Fruit fly (Drosophila melanogaster): ENCODE data around the gene Ugt302C1.

Gene Ugt302C1

dm6 chr3R:11156858-11157257 lies at the start of gene Ugt302C1 (continued):
- no peak for TF ChIP-seq CG16815 (GFP tag; optimal IDR thresholded peaks at IDR 0.05)
- no peak for TF ChIP-seq wor (GFP tag; IDR thresholded peaks at IDR 0.05)
- no peak for TF ChIP-seq CG13424 (tag; optimal IDR thresholded peaks at IDR 0.05)
- no peak for TF ChIP-seq tgo (GFP tag; IDR thresholded peaks at IDR 0.05)
- peak; percentile 33; the same call in 1 of the 2 replicates for TF ChIP-seq ham (GFP tag; IDR thresholded peaks at IDR 0.05)
- no peak for TF ChIP-seq CG2875 (GFP tag; optimal IDR thresholded peaks at IDR 0.05)
- TF ChIP-seq Fer2 (tag; optimal IDR thresholded peaks at IDR 0.05): no peak
- no peak for TF ChIP-seq CG17612 (GFP tag; IDR thresholded peaks at IDR 0.05)
- no peak for TF ChIP-seq ranshi (GFP tag; IDR thresholded peaks at IDR 0.05)
- TF ChIP-seq Trl (optimal IDR thresholded peaks at IDR 0.05): peak; percentile 84 to 98
- peak; percentile 3 for TF ChIP-seq Trl (GFP tag; optimal IDR thresholded peaks at IDR 0.05)
- TF ChIP-seq CG10366 (GFP tag; IDR thresholded peaks at IDR 0.05): no peak
- no peak for TF ChIP-seq peb (GFP tag; IDR thresholded peaks at IDR 0.05)
- TF ChIP-seq CG3065 (GFP tag; optimal IDR thresholded peaks at IDR 0.05): no peak
- TF ChIP-seq CG3726 (GFP tag; IDR thresholded peaks at IDR 0.05): no peak
- no peak for TF ChIP-seq Ets65A (GFP tag)
- TF ChIP-seq CG11560 (tag; IDR thresholded peaks at IDR 0.05): no peak
- no peak for TF ChIP-seq CG1529 (GFP tag; optimal IDR thresholded peaks at IDR 0.05)
- no peak for TF ChIP-seq so (GFP tag; IDR thresholded peaks at IDR 0.05)
- no peak for TF ChIP-seq crp (GFP tag; optimal IDR thresholded peaks at IDR 0.05)
- no peak for TF ChIP-seq onecut (GFP tag; IDR thresholded peaks at IDR 0.05)
- TF ChIP-seq CG17361 (GFP tag; IDR thresholded peaks at IDR 0.05): no peak
- no peak for TF ChIP-seq CG17802 (tag; optimal IDR thresholded peaks at IDR 0.05)
- no peak for TF ChIP-seq CG8924 (tag; optimal IDR thresholded peaks at IDR 0.05)
- TF ChIP-seq pan (optimal IDR thresholded peaks at IDR 0.05): no peak
- TF ChIP-seq pan (GFP tag; optimal IDR thresholded peaks at IDR 0.05 in 1 of 2, IDR thresholded peaks at IDR 0.05 in 1 of 2): no peak
- TF ChIP-seq gcm2 (GFP tag; optimal IDR thresholded peaks at IDR 0.05): no peak
- TF ChIP-seq vnd (GFP tag; IDR thresholded peaks at IDR 0.05; ENCODE audit: partially characterized antibody): no peak
- no peak for TF ChIP-seq mam (GFP tag; optimal IDR thresholded peaks at IDR 0.05)
- TF ChIP-seq dmrt99B (tag; optimal IDR thresholded peaks at IDR 0.05): no peak
- no peak for TF ChIP-seq stc (GFP tag; IDR thresholded peaks at IDR 0.05)
- TF ChIP-seq Dip3 (GFP tag; optimal IDR thresholded peaks at IDR 0.05): no peak
- no peak for TF ChIP-seq CG4404 (GFP tag; IDR thresholded peaks at IDR 0.05)
- no peak for TF ChIP-seq CG18476 (GFP tag; optimal IDR thresholded peaks at IDR 0.05)
- TF ChIP-seq h (optimal IDR thresholded peaks at IDR 0.05): no peak
- no peak for TF ChIP-seq CG31441 (GFP tag; IDR thresholded peaks at IDR 0.05)
- TF ChIP-seq run (tag; optimal IDR thresholded peaks at IDR 0.05): no peak
- TF ChIP-seq CG3838 (GFP tag; optimal IDR thresholded peaks at IDR 0.05): no peak
- no peak for TF ChIP-seq CG33213 (GFP tag; optimal IDR thresholded peaks at IDR 0.05)
- TF ChIP-seq az2 (GFP tag; optimal IDR thresholded peaks at IDR 0.05): no peak
- no peak for TF ChIP-seq Abd-B (GFP tag; optimal IDR thresholded peaks at IDR 0.05)
- no peak for TF ChIP-seq Taf1 (GFP tag; IDR thresholded peaks at IDR 0.05)
- TF ChIP-seq CG1603 (tag; optimal IDR thresholded peaks at IDR 0.05): no peak
- no peak for TF ChIP-seq CG31365 (tag; optimal IDR thresholded peaks at IDR 0.05)
- no peak for TF ChIP-seq CG14710 (tag; optimal IDR thresholded peaks at IDR 0.05)
- TF ChIP-seq CG7963 (GFP tag; IDR thresholded peaks at IDR 0.05; ENCODE audit: partially characterized antibody): no peak
- no peak for TF ChIP-seq CG4820 (GFP tag; optimal IDR thresholded peaks at IDR 0.05)
- TF ChIP-seq Hmr (GFP tag; optimal IDR thresholded peaks at IDR 0.05): no peak
- TF ChIP-seq CG8281 (tag; optimal IDR thresholded peaks at IDR 0.05): no peak
- TF ChIP-seq disco-r (GFP tag; optimal IDR thresholded peaks at IDR 0.05): no peak
- no peak for TF ChIP-seq ash1 (GFP tag; optimal IDR thresholded peaks at IDR 0.05)
- TF ChIP-seq psq (GFP tag; optimal IDR thresholded peaks at IDR 0.05): no peak
- no peak for TF ChIP-seq hbn (GFP tag; IDR thresholded peaks at IDR 0.05; ENCODE audit: partially characterized antibody)
- no peak for TF ChIP-seq sna (GFP tag; IDR thresholded peaks at IDR 0.05; ENCODE audit: partially characterized antibody)
